Fruit fly (Drosophila melanogaster) whole organism: Measurements from ENCODE around the gene CG32437.

Experiments
- CG8478 ChIP-seq: fragments of >200 bp; optimal IDR thresholded peaks from 2 replicates; lab custom pipeline; 2018; ENCODE audit warnings: inconsistent platforms
- Dll ChIP-seq: fragments of >200 bp; optimal IDR thresholded peaks from 2 replicates; lab custom pipeline; 2017
- EcR ChIP-seq, 2 experiments: fragments of >200 bp; optimal IDR thresholded peaks; 2 replicates each; lab custom pipeline; 2017; ENCODE audit warnings: missing biosample characterization in 2 of 2, missing genetic modification characterization in 2 of 2, missing genetic modification reagents in 2 of 2
- pan ChIP-seq: fragments of >200 bp; optimal IDR thresholded peaks from 2 replicates; lab custom pipeline; 2017
- psq ChIP-seq: fragments of >200 bp; optimal IDR thresholded peaks from 2 replicates; lab custom pipeline; 2017
- usp ChIP-seq: fragments of >200 bp; optimal IDR thresholded peaks from 2 replicates; lab custom pipeline; 2017; ENCODE audit warnings: missing biosample characterization, missing genetic modification characterization, mixed read lengths

dm6 chr3L:21400206-21400605, 42.7 kb downstream of the CG32437 start:
- TF ChIP-seq usp (GFP tag; lab: Kevin White, UChicago) (no peak), psq (lab: Kevin White, UChicago) (no peak), Dll (no peak), CG8478 (lab: Kevin White, UChicago) (no peak), EcR (GFP tag; optimal IDR thresholded peaks at IDR 0.05; lab: Kevin White, UChicago) (no peak), pan (lab: Kevin White, UChicago) (no peak)
